Worm (Caenorhabditis elegans): ENCODE data around the gene gsto-1.

ce11 chrIII:7946968-7947491 is at the start of gene gsto-1:
- no peak for TF ChIP-seq ceh-16 (tag; optimal IDR thresholded peaks at IDR 0.05)
- TF ChIP-seq lsy-2 (tag; optimal IDR thresholded peaks at IDR 0.05): no peak
- no peak for TF ChIP-seq ztf-11 (tag; optimal IDR thresholded peaks at IDR 0.05)
- TF ChIP-seq unc-62 (GFP tag; optimal IDR thresholded peaks at IDR 0.05): no peak
- no peak for TF ChIP-seq nhr-237 (tag; optimal IDR thresholded peaks at IDR 0.05)

Data from whole organism, L2 larva.